Worm (Caenorhabditis elegans): ENCODE results near the gene C33B4.2.

ce11 chrII:11336163-11336562 lies 35.8 kb downstream of the C33B4.2 start:
- TF ChIP-seq scrt-1 (GFP tag; IDR thresholded peaks at IDR 0.05) (no peak), flt-1 (GFP tag; IDR thresholded peaks at IDR 0.05) (no peak), ceh-36 (tag; optimal IDR thresholded peaks at IDR 0.05) (no peak), hmbx-1 (tag; optimal IDR thresholded peaks at IDR 0.05) (no peak), sea-1 (GFP tag; conservative IDR thresholded peaks at IDR 0.05) (no peak), ceh-13 (GFP tag; optimal IDR thresholded peaks at IDR 0.05) (no peak), B0310.2 (tag; optimal IDR thresholded peaks at IDR 0.05) (no peak), tra-4 (tag; optimal IDR thresholded peaks at IDR 0.05) (no peak), ama-1 (optimal IDR thresholded peaks at IDR 0.05) (no peak), ets-7 (tag; optimal IDR thresholded peaks at IDR 0.05) (no peak), aly-1 (tag; optimal IDR thresholded peaks at IDR 0.05) (no peak), tbx-37 (GFP tag; conservative IDR thresholded peaks at IDR 0.05) (no peak), F13C5.2 (tag; optimal IDR thresholded peaks at IDR 0.05) (no peak), hnd-1 (tag; optimal IDR thresholded peaks at IDR 0.05) (no peak)

All from whole organism, early embryonic.